Fruit fly (Drosophila melanogaster) whole organism, prepupa: Measurements from ENCODE around the gene Vps2.
A peak's percentile ranks its signal among the peaks of the same experiment; 100 is the strongest.

Experiments used
- CG10631 ChIP-seq: fragments of 200-800 bp; sonication (Bioruptor generic); optimal IDR thresholded peaks from 2 replicates; lab custom pipeline; 2016; ENCODE audit warnings: missing biosample characterization, missing genetic modification characterization
- CG10669 ChIP-seq: fragments of 200-800 bp; sonication (Bioruptor generic); optimal IDR thresholded peaks from 3 replicates; lab custom pipeline; 2018; ENCODE audit warnings: missing biosample characterization, mild to moderate bottlenecking, missing genetic modification characterization, moderate library complexity
- CG11294 ChIP-seq: fragments of 200-800 bp; sonication (Bioruptor generic); IDR thresholded peaks from 2 replicates; pipeline ENCODE4 v1.3.6; 2022; ENCODE audit warnings: missing biosample characterization, missing genetic modification characterization
- CG11902 ChIP-seq: fragments of 200-800 bp; sonication (Bioruptor generic); optimal IDR thresholded peaks from 3 replicates; lab custom pipeline; 2016; ENCODE audit warnings: missing biosample characterization, missing genetic modification characterization
- CG1621 ChIP-seq: fragments of 200-800 bp; sonication (Bioruptor generic); optimal IDR thresholded peaks from 3 replicates; lab custom pipeline; 2018; ENCODE audit warnings: missing biosample characterization, mild to moderate bottlenecking, missing genetic modification characterization
- CG16779 ChIP-seq: fragments of 200-800 bp; sonication (Bioruptor generic); optimal IDR thresholded peaks from 3 replicates; lab custom pipeline; 2017; ENCODE audit warnings: missing biosample characterization, mild to moderate bottlenecking, missing genetic modification characterization
- CG31627 ChIP-seq: fragments of 200-800 bp; sonication (Bioruptor generic); optimal IDR thresholded peaks from 3 replicates; lab custom pipeline; 2016; ENCODE audit warnings: missing biosample characterization, missing genetic modification characterization
- CG34406 ChIP-seq: fragments of 200-800 bp; sonication (Bioruptor generic); optimal IDR thresholded peaks from 3 replicates; lab custom pipeline; 2016; ENCODE audit warnings: missing biosample characterization, missing genetic modification characterization
- CG4318 ChIP-seq: fragments of 200-800 bp; sonication (Bioruptor generic); optimal IDR thresholded peaks from 3 replicates; lab custom pipeline; 2017; ENCODE audit warnings: missing biosample characterization, mild to moderate bottlenecking, missing genetic modification characterization
- CG6163 ChIP-seq: fragments of 200-800 bp; sonication (Bioruptor generic); IDR thresholded peaks from 3 replicates; pipeline ENCODE4 v1.3.6; 2022; ENCODE audit warnings: missing biosample characterization, missing genetic modification characterization
- CG6276 ChIP-seq: fragments of 200-800 bp; sonication (Bioruptor generic); optimal IDR thresholded peaks from 2 replicates; lab custom pipeline; 2017; ENCODE audit warnings: missing biosample characterization, mild to moderate bottlenecking, missing genetic modification characterization
- CG6808 ChIP-seq: fragments of 200-800 bp; sonication (Bioruptor generic); optimal IDR thresholded peaks from 3 replicates; lab custom pipeline; 2017; ENCODE audit warnings: missing biosample characterization, missing genetic modification characterization, mild to moderate bottlenecking, moderate library complexity, missing genetic modification reagents
- CG6854 ChIP-seq: fragments of 200-800 bp; sonication (Bioruptor generic); optimal IDR thresholded peaks from 2 replicates; lab custom pipeline; 2017; ENCODE audit warnings: missing biosample characterization, mild to moderate bottlenecking, missing genetic modification characterization
- CG7368 ChIP-seq: fragments of 200-800 bp; sonication (Bioruptor generic); optimal IDR thresholded peaks from 3 replicates; lab custom pipeline; 2016; ENCODE audit warnings: missing biosample characterization, missing genetic modification characterization
- CG8119 ChIP-seq: fragments of 200-800 bp; sonication (Bioruptor generic); IDR thresholded peaks from 3 replicates; pipeline ENCODE4 v1.3.6; 2022; ENCODE audit warnings: missing biosample characterization, missing genetic modification characterization
- CG8319 ChIP-seq: fragments of 200-800 bp; sonication (Bioruptor generic); optimal IDR thresholded peaks from 3 replicates; lab custom pipeline; 2016; ENCODE audit warnings: missing biosample characterization, missing genetic modification characterization
- Eip75B ChIP-seq: fragments of 200-800 bp; sonication (Bioruptor generic); optimal IDR thresholded peaks from 3 replicates; lab custom pipeline; 2016; ENCODE audit warnings: missing biosample characterization, missing genetic modification characterization
- Eip78C ChIP-seq: fragments of 200-800 bp; sonication (Bioruptor generic); peaks from one replicate; lab custom pipeline; 2016; ENCODE audit warnings: missing biosample characterization, missing genetic modification characterization
- Ets21C ChIP-seq: fragments of 200-800 bp; sonication (Bioruptor generic); optimal IDR thresholded peaks from 3 replicates; lab custom pipeline; 2016; ENCODE audit warnings: missing biosample characterization, missing genetic modification characterization
- Ets96B ChIP-seq: fragments of 200-800 bp; optimal IDR thresholded peaks from 2 replicates; lab custom pipeline; 2019; ENCODE audit warnings: missing biosample characterization, mild to moderate bottlenecking, missing genetic modification characterization, moderate library complexity
- Hr39 ChIP-seq: fragments of 200-800 bp; sonication (Bioruptor generic); optimal IDR thresholded peaks from 2 replicates; lab custom pipeline; 2016; ENCODE audit warnings: missing biosample characterization, missing genetic modification characterization
- Hr4 ChIP-seq: fragments of 200-800 bp; sonication (Bioruptor generic); optimal IDR thresholded peaks from 3 replicates; lab custom pipeline; 2016; ENCODE audit warnings: missing biosample characterization, missing genetic modification characterization
- Lpt ChIP-seq: fragments of 200-800 bp; sonication (Bioruptor generic); optimal IDR thresholded peaks from 3 replicates; lab custom pipeline; 2016; ENCODE audit warnings: missing biosample characterization, missing genetic modification characterization
- OdsH ChIP-seq: fragments of 200-800 bp; sonication (Bioruptor generic); optimal IDR thresholded peaks from 3 replicates; lab custom pipeline; 2016; ENCODE audit warnings: missing biosample characterization, missing genetic modification characterization
- Sox102F ChIP-seq: fragments of 200-800 bp; sonication (Bioruptor generic); optimal IDR thresholded peaks from 2 replicates; lab custom pipeline; 2016; ENCODE audit warnings: missing biosample characterization, mild to moderate bottlenecking, missing genetic modification characterization
- Sox15 ChIP-seq: fragments of 200-800 bp; sonication (Bioruptor generic); optimal IDR thresholded peaks from 3 replicates; lab custom pipeline; 2016; ENCODE audit warnings: missing biosample characterization, missing genetic modification characterization
- achi ChIP-seq: fragments of 200-800 bp; sonication (Bioruptor generic); optimal IDR thresholded peaks from 3 replicates; lab custom pipeline; 2016; ENCODE audit warnings: missing biosample characterization, missing genetic modification characterization
- acj6 ChIP-seq: fragments of 200-800 bp; sonication (Bioruptor generic); optimal IDR thresholded peaks from 3 replicates; lab custom pipeline; 2016; ENCODE audit warnings: missing biosample characterization, missing genetic modification characterization
- cyc ChIP-seq: fragments of 200-800 bp; sonication (Bioruptor generic); optimal IDR thresholded peaks from 3 replicates; lab custom pipeline; 2016; ENCODE audit warnings: missing biosample characterization, missing genetic modification characterization
- dac ChIP-seq: fragments of 200-800 bp; sonication (Bioruptor generic); optimal IDR thresholded peaks from 2 replicates; lab custom pipeline; 2017; ENCODE audit warnings: missing biosample characterization, mild to moderate bottlenecking, missing genetic modification characterization
- dsx ChIP-seq: fragments of 200-800 bp; optimal IDR thresholded peaks from 3 replicates; lab custom pipeline; 2019; ENCODE audit warnings: missing biosample characterization, mild to moderate bottlenecking, missing genetic modification characterization, moderate library complexity; ENCODE audit not compliant: poor library complexity, severe bottlenecking
- fd59A ChIP-seq: fragments of 200-800 bp; sonication (Bioruptor generic); optimal IDR thresholded peaks from 2 replicates; lab custom pipeline; 2017; ENCODE audit warnings: missing biosample characterization, mild to moderate bottlenecking, missing genetic modification characterization, missing genetic modification reagents
- fd85E ChIP-seq: fragments of 200-800 bp; sonication (Bioruptor generic); optimal IDR thresholded peaks from 3 replicates; lab custom pipeline; 2016; ENCODE audit warnings: missing biosample characterization, missing genetic modification characterization
- fkh ChIP-seq: fragments of 200-800 bp; sonication (Bioruptor generic); optimal IDR thresholded peaks from 3 replicates; lab custom pipeline; 2017; ENCODE audit warnings: missing biosample characterization, mild to moderate bottlenecking, missing genetic modification characterization, moderate library complexity
- lz ChIP-seq: fragments of 200-800 bp; sonication (Bioruptor generic); optimal IDR thresholded peaks from 3 replicates; lab custom pipeline; 2016; ENCODE audit warnings: missing biosample characterization, missing genetic modification characterization
- net ChIP-seq: fragments of 200-800 bp; sonication (Bioruptor generic); optimal IDR thresholded peaks from 3 replicates; lab custom pipeline; 2016; ENCODE audit warnings: missing biosample characterization, missing genetic modification characterization
- pdm3 ChIP-seq: fragments of 200-800 bp; sonication (Bioruptor generic); optimal IDR thresholded peaks from 3 replicates; lab custom pipeline; 2016; ENCODE audit warnings: missing biosample characterization, missing genetic modification characterization
- salr ChIP-seq, 2 experiments: fragments of 200-800 bp; sonication (Bioruptor generic); optimal IDR thresholded peaks; 3 replicates each; lab custom pipeline; 2016 to 2018; ENCODE audit warnings: missing biosample characterization in 2 of 2, missing genetic modification characterization in 2 of 2, mild to moderate bottlenecking in 1 of 2
- spab ChIP-seq: fragments of 200-800 bp; sonication (Bioruptor generic); optimal IDR thresholded peaks from 2 replicates; lab custom pipeline; 2017; ENCODE audit warnings: missing biosample characterization, mild to moderate bottlenecking, missing genetic modification characterization, missing genetic modification reagents
- ss ChIP-seq, 2 experiments: fragments of 200-800 bp; sonication (Bioruptor generic); optimal IDR thresholded peaks; 2 replicates in 1 of 2; 3 replicates in 1 of 2; lab custom pipeline; 2017 to 2018; ENCODE audit warnings: mild to moderate bottlenecking in 2 of 2, missing biosample characterization in 2 of 2, missing genetic modification characterization in 2 of 2, moderate library complexity in 1 of 2
- svp ChIP-seq: fragments of 200-800 bp; sonication (Bioruptor generic); peaks from one replicate; lab custom pipeline; 2016; ENCODE audit warnings: missing biosample characterization, missing genetic modification characterization
- topi ChIP-seq: fragments of 200-800 bp; sonication (Bioruptor generic); optimal IDR thresholded peaks from 3 replicates; lab custom pipeline; 2016; ENCODE audit warnings: missing biosample characterization, missing genetic modification characterization
- vri ChIP-seq: fragments of 200-800 bp; sonication (Bioruptor generic); optimal IDR thresholded peaks from 3 replicates; lab custom pipeline; 2016; ENCODE audit warnings: missing biosample characterization, mild to moderate bottlenecking, missing genetic modification characterization

Vps2 gene

dm6 chr3R:26004377-26005000 is 48.1 kb upstream of the Vps2 start (continued):
- TF ChIP-seq CG11294 (GFP tag; lab: Robert Waterston, UW), result no peak
- TF ChIP-seq CG4318 (GFP tag; lab: Kevin White, UChicago), result no peak
- no peak for TF ChIP-seq CG8319
- TF ChIP-seq Hr4 (GFP tag; lab: Kevin White, UChicago), result no peak
- no peak for TF ChIP-seq CG8119 (GFP tag; lab: Robert Waterston, UW)
- no peak for TF ChIP-seq fd85E
- TF ChIP-seq CG6808 (GFP tag; lab: Kevin White, UChicago), result peak; percentile 82
- peak; percentile 25 for TF ChIP-seq Eip75B (GFP tag; lab: Kevin White, UChicago)
- peak; percentile 73 to 86 for TF ChIP-seq ss (GFP tag; optimal IDR thresholded peaks at IDR 0.05; lab: Kevin White, UChicago)
- peak; percentile 62; the same call in 1 of the 3 replicates for TF ChIP-seq CG6163 (GFP tag; lab: Robert Waterston, UW)
- no peak for TF ChIP-seq OdsH (GFP tag; lab: Kevin White, UChicago)

- TF ChIP-seq Hr4 (GFP tag; lab: Kevin White, UChicago) (no peak), Lpt (GFP tag; lab: Kevin White, UChicago) (no peak), CG6854 (no peak), CG6276 (GFP tag; lab: Kevin White, UChicago) (no peak), CG6808 (GFP tag; lab: Kevin White, UChicago) (no peak)
These were observed 47.0 kb upstream of the Vps2 start for dm6 chr3R:26005619-26005977.

dm6 chr3R:26005978-26006934 is 46.4 kb upstream of the Vps2 start:
- no peak for TF ChIP-seq Sox15 (GFP tag; lab: Kevin White, UChicago)
- TF ChIP-seq CG6808 (GFP tag; lab: Kevin White, UChicago), result peak; percentile 66
- peak; percentile 54; the same call in 2 of the 3 replicates for TF ChIP-seq CG8119 (GFP tag; lab: Robert Waterston, UW)
- TF ChIP-seq CG1621 (tag; lab: Kevin White, UChicago), result peak; percentile 54
- TF ChIP-seq Sox102F (GFP tag; lab: Kevin White, UChicago), result peak; percentile 33
- no peak for TF ChIP-seq Hr39 (GFP tag; lab: Kevin White, UChicago)
- TF ChIP-seq acj6, result no peak
- TF ChIP-seq CG10669 (GFP tag; lab: Kevin White, UChicago), result peak; percentile 4
- no peak for TF ChIP-seq cyc (GFP tag; lab: Kevin White, UChicago)
- TF ChIP-seq fd59A, result peak; percentile 3
- TF ChIP-seq CG34406 (GFP tag; lab: Kevin White, UChicago), result peak; percentile 12
- no peak for TF ChIP-seq CG7368 (GFP tag; lab: Kevin White, UChicago)
- TF ChIP-seq CG4318 (GFP tag; lab: Kevin White, UChicago), result no peak
- TF ChIP-seq achi, result no peak
- TF ChIP-seq CG31627 (GFP tag; lab: Kevin White, UChicago), result no peak
- TF ChIP-seq Eip75B (GFP tag; lab: Kevin White, UChicago), result peak; percentile 60
- TF ChIP-seq svp (GFP tag; lab: Kevin White, UChicago), result peak; percentile 75
- TF ChIP-seq fkh (GFP tag; lab: Kevin White, UChicago), result peak; percentile 62
- peak; percentile 47 for TF ChIP-seq vri (GFP tag; lab: Kevin White, UChicago)
- peak; percentile 57 for TF ChIP-seq Ets96B (tag; lab: Kevin White, UChicago)
- TF ChIP-seq salr (GFP tag; optimal IDR thresholded peaks at IDR 0.05; lab: Kevin White, UChicago), result no peak
- no peak for TF ChIP-seq pdm3 (GFP tag; lab: Kevin White, UChicago)
- TF ChIP-seq Eip78C, result peak; percentile 67
- TF ChIP-seq Hr4 (GFP tag; lab: Kevin White, UChicago), result peak; percentile 5
- peak; percentile 73 for TF ChIP-seq net (GFP tag; lab: Kevin White, UChicago)
- no peak for TF ChIP-seq Ets21C
- peak; percentile 71 for TF ChIP-seq Lpt (GFP tag; lab: Kevin White, UChicago)
- peak; percentile 80 to 92 for TF ChIP-seq ss (GFP tag; optimal IDR thresholded peaks at IDR 0.05; lab: Kevin White, UChicago)
- TF ChIP-seq CG11902 (GFP tag; lab: Kevin White, UChicago), result no peak
- TF ChIP-seq dac (GFP tag; lab: Kevin White, UChicago), result no peak
- peak; percentile 58 for TF ChIP-seq spab
- TF ChIP-seq topi, result no peak
- TF ChIP-seq CG16779 (tag; lab: Kevin White, UChicago), result peak; percentile 62
- TF ChIP-seq CG6854, result peak; percentile 79
- peak; percentile 79 for TF ChIP-seq dsx (GFP tag; lab: Kevin White, UChicago)
- no peak for TF ChIP-seq CG8319
- no peak for TF ChIP-seq lz
- no peak for TF ChIP-seq CG10631
